Fruit fly (Drosophila melanogaster) whole organism, prepupa: ENCODE data around the gene CG32453.

Experiments used
- CG10669 ChIP-seq: fragments of 200-800 bp; sonication (Bioruptor generic); optimal IDR thresholded peaks from 3 replicates; lab custom pipeline; 2018; ENCODE audit warnings: missing biosample characterization, mild to moderate bottlenecking, missing genetic modification characterization, moderate library complexity
- CG11294 ChIP-seq: fragments of 200-800 bp; sonication (Bioruptor generic); IDR thresholded peaks from 2 replicates; pipeline ENCODE4 v1.3.6; 2022; ENCODE audit warnings: missing biosample characterization, missing genetic modification characterization
- CG11762 ChIP-seq: fragments of 200-800 bp; sonication (Bioruptor generic); optimal IDR thresholded peaks from 3 replicates; lab custom pipeline; 2016; ENCODE audit warnings: missing biosample characterization, missing genetic modification characterization; ENCODE audit not compliant: insufficient read depth
- CG11902 ChIP-seq: fragments of 200-800 bp; sonication (Bioruptor generic); optimal IDR thresholded peaks from 3 replicates; lab custom pipeline; 2016; ENCODE audit warnings: missing biosample characterization, missing genetic modification characterization
- CG15336 ChIP-seq: fragments of 200-800 bp; sonication (Bioruptor generic); IDR thresholded peaks from 2 replicates; pipeline ENCODE4 v1.3.6; 2022; ENCODE audit warnings: missing biosample characterization, missing genetic modification characterization
- CG1621 ChIP-seq: fragments of 200-800 bp; sonication (Bioruptor generic); optimal IDR thresholded peaks from 3 replicates; lab custom pipeline; 2018; ENCODE audit warnings: missing biosample characterization, mild to moderate bottlenecking, missing genetic modification characterization
- CG16779 ChIP-seq: fragments of 200-800 bp; sonication (Bioruptor generic); optimal IDR thresholded peaks from 3 replicates; lab custom pipeline; 2017; ENCODE audit warnings: missing biosample characterization, mild to moderate bottlenecking, missing genetic modification characterization
- CG3032 ChIP-seq: fragments of 200-800 bp; optimal IDR thresholded peaks from 2 replicates; lab custom pipeline; 2019; ENCODE audit warnings: missing biosample characterization, mild to moderate bottlenecking, missing genetic modification characterization, moderate library complexity
- CG31627 ChIP-seq: fragments of 200-800 bp; sonication (Bioruptor generic); optimal IDR thresholded peaks from 3 replicates; lab custom pipeline; 2016; ENCODE audit warnings: missing biosample characterization, missing genetic modification characterization
- CG32006 ChIP-seq: fragments of 200-800 bp; sonication (Bioruptor generic); optimal IDR thresholded peaks from 3 replicates; lab custom pipeline; 2017; ENCODE audit warnings: missing biosample characterization, mild to moderate bottlenecking, missing genetic modification characterization
- CG4318 ChIP-seq: fragments of 200-800 bp; sonication (Bioruptor generic); optimal IDR thresholded peaks from 3 replicates; lab custom pipeline; 2017; ENCODE audit warnings: missing biosample characterization, mild to moderate bottlenecking, missing genetic modification characterization
- CG6163 ChIP-seq: fragments of 200-800 bp; sonication (Bioruptor generic); IDR thresholded peaks from 3 replicates; pipeline ENCODE4 v1.3.6; 2022; ENCODE audit warnings: missing biosample characterization, missing genetic modification characterization
- CG6792 ChIP-seq: fragments of 200-800 bp; sonication (Bioruptor generic); optimal IDR thresholded peaks from 3 replicates; lab custom pipeline; 2016; ENCODE audit warnings: missing biosample characterization, missing genetic modification characterization
- CG6808 ChIP-seq: fragments of 200-800 bp; sonication (Bioruptor generic); optimal IDR thresholded peaks from 3 replicates; lab custom pipeline; 2017; ENCODE audit warnings: missing biosample characterization, missing genetic modification characterization, mild to moderate bottlenecking, moderate library complexity, missing genetic modification reagents
- CG8119 ChIP-seq: fragments of 200-800 bp; sonication (Bioruptor generic); IDR thresholded peaks from 3 replicates; pipeline ENCODE4 v1.3.6; 2022; ENCODE audit warnings: missing biosample characterization, missing genetic modification characterization
- CG8632 ChIP-seq: fragments of 200-800 bp; sonication (Bioruptor generic); optimal IDR thresholded peaks from 3 replicates; lab custom pipeline; 2016; ENCODE audit warnings: missing biosample characterization, missing genetic modification characterization
- CG9139 ChIP-seq: fragments of 200-800 bp; sonication (Bioruptor generic); optimal IDR thresholded peaks from 3 replicates; lab custom pipeline; 2017; ENCODE audit warnings: missing biosample characterization, mild to moderate bottlenecking, missing genetic modification characterization
- Eip75B ChIP-seq: fragments of 200-800 bp; sonication (Bioruptor generic); optimal IDR thresholded peaks from 3 replicates; lab custom pipeline; 2016; ENCODE audit warnings: missing biosample characterization, missing genetic modification characterization
- Eip93F ChIP-seq: fragments of 200-800 bp; sonication (Bioruptor generic); optimal IDR thresholded peaks from 2 replicates; lab custom pipeline; 2016; ENCODE audit warnings: missing biosample characterization, mild to moderate bottlenecking, missing genetic modification characterization
- Ets21C ChIP-seq: fragments of 200-800 bp; sonication (Bioruptor generic); optimal IDR thresholded peaks from 3 replicates; lab custom pipeline; 2016; ENCODE audit warnings: missing biosample characterization, missing genetic modification characterization
- Ets96B ChIP-seq: fragments of 200-800 bp; optimal IDR thresholded peaks from 2 replicates; lab custom pipeline; 2019; ENCODE audit warnings: missing biosample characterization, mild to moderate bottlenecking, missing genetic modification characterization, moderate library complexity
- Hr38 ChIP-seq: sonication (Bioruptor generic); optimal IDR thresholded peaks from 2 replicates; lab custom pipeline; 2016; ENCODE audit warnings: missing biosample characterization, missing genetic modification characterization
- Hr4 ChIP-seq: fragments of 200-800 bp; sonication (Bioruptor generic); optimal IDR thresholded peaks from 3 replicates; lab custom pipeline; 2016; ENCODE audit warnings: missing biosample characterization, missing genetic modification characterization
- Lpt ChIP-seq: fragments of 200-800 bp; sonication (Bioruptor generic); optimal IDR thresholded peaks from 3 replicates; lab custom pipeline; 2016; ENCODE audit warnings: missing biosample characterization, missing genetic modification characterization
- Met ChIP-seq: fragments of 200-800 bp; sonication (Bioruptor generic); optimal IDR thresholded peaks from 3 replicates; lab custom pipeline; 2016; ENCODE audit warnings: missing biosample characterization, missing genetic modification characterization
- OdsH ChIP-seq: fragments of 200-800 bp; sonication (Bioruptor generic); optimal IDR thresholded peaks from 3 replicates; lab custom pipeline; 2016; ENCODE audit warnings: missing biosample characterization, missing genetic modification characterization
- Smox ChIP-seq: fragments of 200-800 bp; sonication (Bioruptor generic); optimal IDR thresholded peaks from 3 replicates; lab custom pipeline; 2016; ENCODE audit warnings: missing biosample characterization, missing genetic modification characterization
- Sox102F ChIP-seq: fragments of 200-800 bp; sonication (Bioruptor generic); optimal IDR thresholded peaks from 2 replicates; lab custom pipeline; 2016; ENCODE audit warnings: missing biosample characterization, mild to moderate bottlenecking, missing genetic modification characterization
- Sox14 ChIP-seq: fragments of 200-800 bp; sonication (Bioruptor generic); optimal IDR thresholded peaks from 3 replicates; lab custom pipeline; 2016; ENCODE audit warnings: missing biosample characterization, missing genetic modification characterization
- achi ChIP-seq: fragments of 200-800 bp; sonication (Bioruptor generic); optimal IDR thresholded peaks from 3 replicates; lab custom pipeline; 2016; ENCODE audit warnings: missing biosample characterization, missing genetic modification characterization
- acj6 ChIP-seq: fragments of 200-800 bp; sonication (Bioruptor generic); optimal IDR thresholded peaks from 3 replicates; lab custom pipeline; 2016; ENCODE audit warnings: missing biosample characterization, missing genetic modification characterization
- cyc ChIP-seq: fragments of 200-800 bp; sonication (Bioruptor generic); optimal IDR thresholded peaks from 3 replicates; lab custom pipeline; 2016; ENCODE audit warnings: missing biosample characterization, missing genetic modification characterization
- dac ChIP-seq: fragments of 200-800 bp; sonication (Bioruptor generic); optimal IDR thresholded peaks from 2 replicates; lab custom pipeline; 2017; ENCODE audit warnings: missing biosample characterization, mild to moderate bottlenecking, missing genetic modification characterization
- dsx ChIP-seq: fragments of 200-800 bp; optimal IDR thresholded peaks from 3 replicates; lab custom pipeline; 2019; ENCODE audit warnings: missing biosample characterization, mild to moderate bottlenecking, missing genetic modification characterization, moderate library complexity; ENCODE audit not compliant: poor library complexity, severe bottlenecking
- eg ChIP-seq: fragments of 200-800 bp; sonication (Bioruptor generic); IDR thresholded peaks from 3 replicates; pipeline ENCODE4 v1.3.6; 2022; ENCODE audit warnings: missing biosample characterization, missing genetic modification characterization
- fd85E ChIP-seq: fragments of 200-800 bp; sonication (Bioruptor generic); optimal IDR thresholded peaks from 3 replicates; lab custom pipeline; 2016; ENCODE audit warnings: missing biosample characterization, missing genetic modification characterization
- fkh ChIP-seq: fragments of 200-800 bp; sonication (Bioruptor generic); optimal IDR thresholded peaks from 3 replicates; lab custom pipeline; 2017; ENCODE audit warnings: missing biosample characterization, mild to moderate bottlenecking, missing genetic modification characterization, moderate library complexity
- lz ChIP-seq: fragments of 200-800 bp; sonication (Bioruptor generic); optimal IDR thresholded peaks from 3 replicates; lab custom pipeline; 2016; ENCODE audit warnings: missing biosample characterization, missing genetic modification characterization
- pdm3 ChIP-seq: fragments of 200-800 bp; sonication (Bioruptor generic); optimal IDR thresholded peaks from 3 replicates; lab custom pipeline; 2016; ENCODE audit warnings: missing biosample characterization, missing genetic modification characterization
- spab ChIP-seq: fragments of 200-800 bp; sonication (Bioruptor generic); optimal IDR thresholded peaks from 2 replicates; lab custom pipeline; 2017; ENCODE audit warnings: missing biosample characterization, mild to moderate bottlenecking, missing genetic modification characterization, missing genetic modification reagents
- svp ChIP-seq: fragments of 200-800 bp; sonication (Bioruptor generic); peaks from one replicate; lab custom pipeline; 2016; ENCODE audit warnings: missing biosample characterization, missing genetic modification characterization
- topi ChIP-seq: fragments of 200-800 bp; sonication (Bioruptor generic); optimal IDR thresholded peaks from 3 replicates; lab custom pipeline; 2016; ENCODE audit warnings: missing biosample characterization, missing genetic modification characterization
- vri ChIP-seq: fragments of 200-800 bp; sonication (Bioruptor generic); optimal IDR thresholded peaks from 3 replicates; lab custom pipeline; 2016; ENCODE audit warnings: missing biosample characterization, mild to moderate bottlenecking, missing genetic modification characterization

CG32453 gene

dm6 chr3L:22741389-22742120 is 44.5 kb downstream of the CG32453 start, which contains the start of gene CG7369 (continued):
- TF ChIP-seq CG1621 (tag; lab: Kevin White, UChicago) = peak; percentile 60
- TF ChIP-seq CG6808 (GFP tag; lab: Kevin White, UChicago) = peak; percentile 68
- peak; percentile 85 for TF ChIP-seq Hr4 (GFP tag; lab: Kevin White, UChicago)
- TF ChIP-seq CG11902 (GFP tag; lab: Kevin White, UChicago) = peak; percentile 84
- TF ChIP-seq CG11294 (GFP tag; lab: Robert Waterston, UW) = peak; percentile 82
- peak; percentile 85 for TF ChIP-seq cyc (GFP tag; lab: Kevin White, UChicago)
- TF ChIP-seq Ets96B (tag; lab: Kevin White, UChicago) = peak; percentile 76
- TF ChIP-seq Hr38 (GFP tag; lab: Kevin White, UChicago) = no peak
- peak; percentile 89 for TF ChIP-seq CG31627
- peak; percentile 87 for TF ChIP-seq Met

dm6 chr3L:22742121-22742531 is 45.1 kb downstream of the CG32453 start:
- TF ChIP-seq CG9139 (no peak), dsx (GFP tag; lab: Kevin White, UChicago) (peak; percentile 92), CG15336 (GFP tag; lab: Robert Waterston, UW) (0 out of 2 replicates have a peak, but pooled peaks have one; percentile 7), eg (GFP tag; lab: Robert Waterston, UW) (0 out of 3 replicates have a peak, but pooled peaks have one; percentile 26), Eip75B (peak; percentile 30), CG1621 (tag; lab: Kevin White, UChicago) (peak; percentile 13)
- TF ChIP-seq, all 60 proteins: peak for 5

- TF ChIP-seq CG10669 (GFP tag; lab: Kevin White, UChicago) = peak; percentile 27
- no peak for TF ChIP-seq spab (GFP tag; lab: Kevin White, UChicago)
- TF ChIP-seq topi = peak; percentile 38
- no peak for TF ChIP-seq fd85E (GFP tag; lab: Kevin White, UChicago)
- TF ChIP-seq Eip75B = no peak
- peak; percentile 71 for TF ChIP-seq dsx (GFP tag; lab: Kevin White, UChicago)
- peak; percentile 36 for TF ChIP-seq Sox14
- TF ChIP-seq CG11762 = no peak
- peak; percentile 16 for TF ChIP-seq acj6
- peak; percentile 65 for TF ChIP-seq OdsH (GFP tag; lab: Kevin White, UChicago)
- TF ChIP-seq CG4318 (GFP tag; lab: Kevin White, UChicago) = peak; percentile 61
- peak; percentile 51 for TF ChIP-seq Hr4 (GFP tag; lab: Kevin White, UChicago)
- TF ChIP-seq CG11902 (GFP tag; lab: Kevin White, UChicago) = no peak
- peak; percentile 40 for TF ChIP-seq achi (GFP tag; lab: Kevin White, UChicago)
- TF ChIP-seq pdm3 = peak; percentile 50
- TF ChIP-seq lz (GFP tag; lab: Kevin White, UChicago) = peak; percentile 25
- peak; percentile 42 for TF ChIP-seq Smox
- TF ChIP-seq CG6792 (GFP tag; lab: Kevin White, UChicago) = peak; percentile 25
- no peak for TF ChIP-seq Hr38 (GFP tag; lab: Kevin White, UChicago)
- TF ChIP-seq CG6808 (GFP tag; lab: Kevin White, UChicago) = peak; percentile 24
- TF ChIP-seq CG3032 (tag; lab: Kevin White, UChicago) = peak; percentile 9
- TF ChIP-seq CG31627 = peak; percentile 33
- TF ChIP-seq Met = peak; percentile 48
- TF ChIP-seq CG16779 (tag; lab: Kevin White, UChicago) = no peak
- no peak for TF ChIP-seq vri (GFP tag; lab: Kevin White, UChicago)
- TF ChIP-seq Ets96B (tag; lab: Kevin White, UChicago) = peak; percentile 7
- no peak for TF ChIP-seq Lpt (GFP tag; lab: Kevin White, UChicago)
- TF ChIP-seq CG32006 (GFP tag; lab: Kevin White, UChicago) = peak; percentile 72
- TF ChIP-seq Ets21C (GFP tag; lab: Kevin White, UChicago) = no peak
- no peak for TF ChIP-seq CG8119 (GFP tag; lab: Robert Waterston, UW)
- no peak for TF ChIP-seq fkh
- TF ChIP-seq Eip93F (GFP tag; lab: Kevin White, UChicago) = no peak
- TF ChIP-seq dac = no peak
- TF ChIP-seq Sox102F (GFP tag; lab: Kevin White, UChicago) = peak; percentile 21
- TF ChIP-seq CG8632 = peak; percentile 9
- TF ChIP-seq CG6163 (GFP tag; lab: Robert Waterston, UW) = no peak
- TF ChIP-seq CG11294 (GFP tag; lab: Robert Waterston, UW) = no peak
- TF ChIP-seq svp = peak; percentile 57
- TF ChIP-seq CG9139 = no peak
Measured at dm6 chr3L:22742945-22743582, 46.0 kb downstream of the CG32453 start.
